Worm (Caenorhabditis elegans) whole organism, L3 larva: ENCODE results near the gene C49F5.13.
"Not testable (repeated sequence)": the region's sequence is repeated elsewhere in the genome, so short reads cannot be mapped to it uniquely, and the experiment has no call there.

ENCODE experiments used
- ZK546.5 ChIP-seq: sonication (generic microtip); optimal IDR thresholded peaks from 2 replicates; lab custom pipeline; 2017; ENCODE audit warnings: missing biosample characterization, missing genetic modification characterization
- elt-1 ChIP-seq: fragments of 150-350 bp; optimal IDR thresholded peaks from 2 replicates; lab custom pipeline; 2014; ENCODE audit warnings: missing biosample characterization, missing genetic modification characterization
- elt-3 ChIP-seq, 3 experiments: fragments of 150-350 bp in 1 of 3; sonication (generic microtip) in 2 of 3; optimal IDR thresholded peaks; 2 replicates in 2 of 3; 4 replicates in 1 of 3; lab custom pipeline; 2014 to 2017; ENCODE audit warnings: missing biosample characterization in 3 of 3, missing genetic modification characterization in 3 of 3
- fos-1 ChIP-seq: fragments of 150-350 bp; optimal IDR thresholded peaks from 2 replicates; lab custom pipeline; 2014; ENCODE audit warnings: missing biosample characterization, missing genetic modification characterization
- lin-15B ChIP-seq: fragments of 150-350 bp; optimal IDR thresholded peaks from 2 replicates; lab custom pipeline; 2014; ENCODE audit warnings: missing biosample characterization, missing genetic modification characterization
- mdl-1 ChIP-seq: fragments of 150-350 bp; optimal IDR thresholded peaks from 2 replicates; lab custom pipeline; 2014; ENCODE audit warnings: missing biosample characterization, missing genetic modification characterization
- mml-1 ChIP-seq: fragments of 150-350 bp; sonication (generic microtip); optimal IDR thresholded peaks from 3 replicates; lab custom pipeline; 2014; ENCODE audit warnings: missing biosample characterization, missing genetic modification characterization
- pqm-1 ChIP-seq: fragments of 150-350 bp; optimal IDR thresholded peaks from 2 replicates; lab custom pipeline; 2017; ENCODE audit warnings: missing biosample characterization, missing genetic modification characterization, inconsistent platforms

- TF ChIP-seq ZK546.5 (tag; lab: Kevin White, UChicago); elt-1 (tag; lab: Kevin White, UChicago); lin-15B (tag; lab: Kevin White, UChicago); fos-1; elt-3 (tag; optimal IDR thresholded peaks at IDR 0.05; lab: Kevin White, UChicago); pqm-1 (tag; lab: Kevin White, UChicago); mdl-1 (tag; lab: Kevin White, UChicago); mml-1 (tag; lab: Kevin White, UChicago): not testable (repeated sequence)
These were observed at the start of gene C49F5.13 for ce11 chrX:11961103-11961502.
